Worm (Caenorhabditis elegans): ENCODE data around the gene fil-1.

DNA sequence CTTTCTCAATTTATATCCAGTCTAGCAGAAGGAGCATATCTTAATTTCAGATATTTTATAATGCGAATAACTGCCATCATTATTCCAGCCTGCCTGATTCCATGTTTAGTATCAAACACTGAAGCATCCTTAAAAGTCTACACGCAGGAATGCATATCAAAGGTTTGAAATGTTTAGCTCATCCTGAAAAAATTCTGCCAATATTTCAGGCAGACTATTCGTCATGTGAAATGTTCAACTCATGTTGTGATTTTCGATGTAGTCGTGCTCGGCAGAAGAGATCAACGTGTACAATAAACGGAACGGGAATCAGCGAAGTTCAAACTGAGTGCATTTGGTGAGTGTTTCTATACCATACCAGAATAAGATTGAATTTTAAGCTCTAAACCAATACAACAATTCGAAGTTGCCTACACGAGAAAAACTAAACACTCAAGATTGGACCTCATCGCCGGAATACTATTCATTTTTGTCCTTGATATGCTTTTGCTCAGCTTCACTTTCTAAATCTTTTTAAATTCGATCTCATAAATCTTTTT lies 5.9 kb downstream of the fil-1 start, which contains the start of gene T01C3.11:
- TF ChIP-seq hlh-26 (GFP tag; conservative IDR thresholded peaks at IDR 0.05) (no peak), Y79H2A.3 (GFP tag; conservative IDR thresholded peaks at IDR 0.05) (no peak), unc-62 (GFP tag; optimal IDR thresholded peaks at IDR 0.05) (no peak), athp-1 (tag; optimal IDR thresholded peaks at IDR 0.05) (peak; percentile 34), F22D6.2 (tag; optimal IDR thresholded peaks at IDR 0.05) (no peak)

All from whole organism, young adult.